Fruit fly (Drosophila melanogaster): Measurements from ENCODE around the gene mthl5.

Gene mthl5

dm6 chr3R:11887114-11888037 is at the start of gene mthl5 (continued):
- TF ChIP-seq Atf6 (GFP tag; IDR thresholded peaks at IDR 0.05): peak; percentile 72
- TF ChIP-seq CG9932 (GFP tag; IDR thresholded peaks at IDR 0.05): peak; percentile 61
- TF ChIP-seq CG3995 (GFP tag; optimal IDR thresholded peaks at IDR 0.05): no peak
- peak; percentile 89 for TF ChIP-seq CG1603 (tag; optimal IDR thresholded peaks at IDR 0.05)
- TF ChIP-seq twi (tag; optimal IDR thresholded peaks at IDR 0.05): peak; percentile 56
- no peak for TF ChIP-seq Sin3A (optimal IDR thresholded peaks at IDR 0.05)
- TF ChIP-seq CG16779 (GFP tag; IDR thresholded peaks at IDR 0.05): 0 out of 2 replicates have a peak, but pooled peaks have one; percentile 17
- TF ChIP-seq p53 (GFP tag; optimal IDR thresholded peaks at IDR 0.05): peak; percentile 37
- peak; percentile 80 for TF ChIP-seq CG4820 (GFP tag; optimal IDR thresholded peaks at IDR 0.05)
- TF ChIP-seq caup (GFP tag; optimal IDR thresholded peaks at IDR 0.05; ENCODE audit: severe bottlenecking): peak; percentile 70
- TF ChIP-seq CG9215 (GFP tag; IDR thresholded peaks at IDR 0.05): peak; percentile 64
- TF ChIP-seq sens (GFP tag): peak; percentile 96
- peak; percentile 52 for TF ChIP-seq scrt (GFP tag; optimal IDR thresholded peaks at IDR 0.05)
- peak; percentile 22 for TF ChIP-seq CG2116 (GFP tag; optimal IDR thresholded peaks at IDR 0.05)
- TF ChIP-seq CrebB (tag; optimal IDR thresholded peaks at IDR 0.05): peak; percentile 42
- peak; percentile 44; the same call in 1 of the 2 replicates for TF ChIP-seq Lim3 (GFP tag; IDR thresholded peaks at IDR 0.05)
- peak in 1 of 3 experiments; percentile 21 for TF ChIP-seq Stat92E (GFP tag; optimal IDR thresholded peaks at IDR 0.05)
- peak; percentile 78 for TF ChIP-seq chm (GFP tag; IDR thresholded peaks at IDR 0.05)
- TF ChIP-seq chinmo (GFP tag; IDR thresholded peaks at IDR 0.05; ENCODE audit: partially characterized antibody): peak; percentile 3; the same call in 2 of the 4 replicates
- TF ChIP-seq Abd-B (GFP tag; optimal IDR thresholded peaks at IDR 0.05): peak; percentile 86
- TF ChIP-seq stc (GFP tag; IDR thresholded peaks at IDR 0.05): peak; percentile 71
- peak; percentile 78 for TF ChIP-seq CG32532 (GFP tag; IDR thresholded peaks at IDR 0.05)
- no peak for TF ChIP-seq MTF-1 (GFP tag; optimal IDR thresholded peaks at IDR 0.05; ENCODE audit: borderline replicate concordance)
- TF ChIP-seq org-1 (GFP tag; optimal IDR thresholded peaks at IDR 0.05): peak; percentile 83
- peak; percentile 9 for TF ChIP-seq cg (GFP tag; optimal IDR thresholded peaks at IDR 0.05)
- TF ChIP-seq ara (GFP tag; IDR thresholded peaks at IDR 0.05): peak; percentile 74; the same call in 1 of the 2 replicates
- TF ChIP-seq zen (tag; optimal IDR thresholded peaks at IDR 0.05): peak; percentile 42
- TF ChIP-seq knrl (GFP tag; IDR thresholded peaks at IDR 0.05; ENCODE audit: partially characterized antibody): no peak
- TF ChIP-seq sug (tag; optimal IDR thresholded peaks at IDR 0.05): no peak
- peak; percentile 65; the same call in 2 of the 3 replicates for TF ChIP-seq so (GFP tag; IDR thresholded peaks at IDR 0.05)
- 0 out of 4 replicates have a peak, but pooled peaks have one; percentile 12 for TF ChIP-seq Dll (GFP tag; IDR thresholded peaks at IDR 0.05; ENCODE audit: partially characterized antibody)
- peak; percentile 76 for TF ChIP-seq ATbp (GFP tag; optimal IDR thresholded peaks at IDR 0.05)
- TF ChIP-seq zfh1 (GFP tag; IDR thresholded peaks at IDR 0.05): peak; percentile 77
- TF ChIP-seq NFAT (GFP tag; IDR thresholded peaks at IDR 0.05): peak; percentile 59
- TF ChIP-seq CG10654 (GFP tag; optimal IDR thresholded peaks at IDR 0.05): peak; percentile 75
- peak; percentile 81 for TF ChIP-seq CG11695 (GFP tag; IDR thresholded peaks at IDR 0.05)
- peak; percentile 48 for TF ChIP-seq CG17802 (tag; optimal IDR thresholded peaks at IDR 0.05)
- TF ChIP-seq CG11560 (tag; IDR thresholded peaks at IDR 0.05): peak; percentile 53; the same call in 1 of the 3 replicates
- peak; percentile 58 for TF ChIP-seq Nf-YA (GFP tag; IDR thresholded peaks at IDR 0.05)
- peak; percentile 86 for TF ChIP-seq CG16815 (GFP tag; optimal IDR thresholded peaks at IDR 0.05)
- no peak for TF ChIP-seq eve (GFP tag; optimal IDR thresholded peaks at IDR 0.05)
- no peak for TF ChIP-seq CG2199 (GFP tag; IDR thresholded peaks at IDR 0.05)
- no peak for TF ChIP-seq ash1 (GFP tag; optimal IDR thresholded peaks at IDR 0.05)
- TF ChIP-seq Bgb (GFP tag; IDR thresholded peaks at IDR 0.05; ENCODE audit: partially characterized antibody): no peak; the same call in 1 of the 2 replicates
- TF ChIP-seq Sox102F (GFP tag; optimal IDR thresholded peaks at IDR 0.05): peak; percentile 75
- TF ChIP-seq CG12942 (GFP tag; optimal IDR thresholded peaks at IDR 0.05): peak; percentile 70
- peak; percentile 82 for TF ChIP-seq Sox100B (GFP tag; optimal IDR thresholded peaks at IDR 0.05)
- TF ChIP-seq CG14050 (GFP tag; IDR thresholded peaks at IDR 0.05): no peak

All from whole organism, embryonic.